Worm (Caenorhabditis elegans) whole organism, late embryonic: Measurements from ENCODE around the gene nhr-94.
"Not testable (repeated sequence)": the region's sequence is repeated elsewhere in the genome, so short reads cannot be mapped to it uniquely, and the experiment has no call there.

Experiments
- C38D4.7 ChIP-seq: fragments of 200-800 bp; sonication (Bioruptor generic); optimal IDR thresholded peaks from 2 replicates; lab custom pipeline; 2018; ENCODE audit warnings: mild to moderate bottlenecking, missing genetic modification characterization, moderate library complexity, missing compliant biosample characterization
- F13H6.1 ChIP-seq: sonication (generic microtip); optimal IDR thresholded peaks from 2 replicates; lab custom pipeline; 2016; ENCODE audit warnings: missing genetic modification characterization, missing compliant biosample characterization
- K02D7.2 ChIP-seq: sonication (generic microtip); optimal IDR thresholded peaks from 2 replicates; lab custom pipeline; 2017; ENCODE audit warnings: mild to moderate bottlenecking, missing genetic modification characterization, missing compliant biosample characterization
- T23F11.4 ChIP-seq: fragments of 200-800 bp; sonication (Bioruptor generic); optimal IDR thresholded peaks from 2 replicates; lab custom pipeline; 2018; ENCODE audit warnings: mild to moderate bottlenecking, missing genetic modification characterization, missing compliant biosample characterization
- Y22D7AL.16 ChIP-seq: sonication (generic microtip); optimal IDR thresholded peaks from 2 replicates; lab custom pipeline; 2016; ENCODE audit warnings: missing genetic modification characterization, missing compliant biosample characterization
- ama-1 ChIP-seq: fragments of 150-350 bp; optimal IDR thresholded peaks from 2 replicates; lab custom pipeline; 2014
- ceh-14 ChIP-seq: sonication (generic microtip); optimal IDR thresholded peaks from 2 replicates; lab custom pipeline; 2016; ENCODE audit warnings: missing genotype, missing genetic modification characterization, missing compliant biosample characterization
- ceh-18 ChIP-seq: sonication (generic microtip); optimal IDR thresholded peaks from 2 replicates; lab custom pipeline; 2016; ENCODE audit warnings: missing genetic modification characterization, missing compliant biosample characterization
- ceh-22 ChIP-seq: sonication (generic microtip); optimal IDR thresholded peaks from 2 replicates; lab custom pipeline; 2017; ENCODE audit warnings: missing biosample characterization, missing genetic modification characterization
- ceh-30 ChIP-seq: fragments of 150-350 bp; optimal IDR thresholded peaks from 2 replicates; lab custom pipeline; 2014; ENCODE audit warnings: missing biosample characterization, missing genetic modification characterization
- ceh-34 ChIP-seq: sonication (generic microtip); optimal IDR thresholded peaks from 2 replicates; lab custom pipeline; 2016; ENCODE audit warnings: mild to moderate bottlenecking, missing genetic modification characterization, missing compliant biosample characterization
- ceh-48 ChIP-seq: sonication (generic microtip); optimal IDR thresholded peaks from 2 replicates; lab custom pipeline; 2016; ENCODE audit warnings: missing genetic modification characterization, inconsistent platforms, missing compliant biosample characterization
- ceh-9 ChIP-seq: sonication (generic microtip); optimal IDR thresholded peaks from 2 replicates; lab custom pipeline; 2016; ENCODE audit warnings: mild to moderate bottlenecking, missing genetic modification characterization, inconsistent platforms, missing compliant biosample characterization
- dmd-4 ChIP-seq: sonication (generic microtip); optimal IDR thresholded peaks from 2 replicates; lab custom pipeline; 2016; ENCODE audit warnings: borderline replicate concordance, missing genetic modification characterization, missing compliant biosample characterization
- elt-2 ChIP-seq: sonication (generic microtip); optimal IDR thresholded peaks from 2 replicates; lab custom pipeline; 2016; ENCODE audit warnings: missing genetic modification reagents, missing genetic modification characterization, missing compliant biosample characterization
- ets-4 ChIP-seq: sonication (generic microtip); optimal IDR thresholded peaks from 2 replicates; lab custom pipeline; 2016; ENCODE audit warnings: missing genetic modification characterization, missing compliant biosample characterization
- fkh-10 ChIP-seq: fragments of 150-350 bp; optimal IDR thresholded peaks from 2 replicates; lab custom pipeline; 2014; ENCODE audit warnings: missing biosample characterization, missing genetic modification reagents, missing genetic modification characterization
- fkh-6 ChIP-seq: sonication (generic microtip); optimal IDR thresholded peaks from 2 replicates; lab custom pipeline; 2016; ENCODE audit warnings: missing genetic modification characterization, missing compliant biosample characterization
- gmeb-2 ChIP-seq: sonication (generic microtip); optimal IDR thresholded peaks from 2 replicates; lab custom pipeline; 2016; ENCODE audit warnings: missing genetic modification characterization, inconsistent platforms, missing compliant biosample characterization
- hlh-13 ChIP-seq: fragments of 200-800 bp; sonication (Bioruptor generic); optimal IDR thresholded peaks from 2 replicates; lab custom pipeline; 2018; ENCODE audit warnings: mild to moderate bottlenecking, missing genetic modification characterization, missing compliant biosample characterization
- hlh-6 ChIP-seq: sonication (generic microtip); optimal IDR thresholded peaks from 2 replicates; lab custom pipeline; 2016; ENCODE audit warnings: missing genotype, missing genetic modification characterization, missing compliant biosample characterization
- lim-6 ChIP-seq: sonication (generic microtip); optimal IDR thresholded peaks from 2 replicates; lab custom pipeline; 2016; ENCODE audit warnings: missing genetic modification characterization, missing compliant biosample characterization
- mec-3 ChIP-seq: sonication (generic microtip); optimal IDR thresholded peaks from 2 replicates; lab custom pipeline; 2016; ENCODE audit warnings: borderline replicate concordance, missing genetic modification characterization, missing compliant biosample characterization
- npax-4 ChIP-seq: sonication (generic microtip); optimal IDR thresholded peaks from 2 replicates; lab custom pipeline; 2016; ENCODE audit warnings: missing genetic modification characterization, missing compliant biosample characterization
- pag-3 ChIP-seq: sonication (generic microtip); optimal IDR thresholded peaks from 2 replicates; lab custom pipeline; 2016; ENCODE audit warnings: missing compliant biosample characterization, missing genetic modification characterization, borderline replicate concordance
- pqm-1 ChIP-seq: sonication (generic microtip); optimal IDR thresholded peaks from 2 replicates; lab custom pipeline; 2016; ENCODE audit warnings: missing genetic modification characterization, missing compliant biosample characterization
- ref-2 ChIP-seq: sonication (generic microtip); optimal IDR thresholded peaks from 2 replicates; lab custom pipeline; 2016; ENCODE audit warnings: missing genetic modification characterization, missing compliant biosample characterization
- rnt-1 ChIP-seq: sonication (generic microtip); optimal IDR thresholded peaks from 2 replicates; lab custom pipeline; 2016; ENCODE audit warnings: missing genetic modification characterization, missing compliant biosample characterization
- sox-2 ChIP-seq: fragments of 200-800 bp; sonication (Bioruptor generic); IDR thresholded peaks from 2 replicates; pipeline ENCODE4 v1.3.6; 2022; ENCODE audit warnings: missing genetic modification reagents, missing genetic modification characterization, missing compliant biosample characterization
- tbx-2 ChIP-seq: sonication (generic microtip); optimal IDR thresholded peaks from 2 replicates; lab custom pipeline; 2016; ENCODE audit warnings: missing genetic modification characterization, missing compliant biosample characterization
- ttx-3 ChIP-seq: sonication (generic microtip); optimal IDR thresholded peaks from 2 replicates; lab custom pipeline; 2016; ENCODE audit warnings: missing genetic modification reagents, missing genetic modification characterization, missing compliant biosample characterization
- unc-42 ChIP-seq: sonication (generic microtip); optimal IDR thresholded peaks from 2 replicates; lab custom pipeline; 2016; ENCODE audit warnings: missing genotype, missing genetic modification characterization, missing compliant biosample characterization
- unc-55 ChIP-seq: sonication (generic microtip); optimal IDR thresholded peaks from 2 replicates; lab custom pipeline; 2017; ENCODE audit warnings: missing biosample characterization, missing genetic modification reagents, missing genetic modification characterization

The nhr-94 gene

ce11 chrV:7703536-7703935, 17.4 kb upstream of the nhr-94 start, which contains the start of gene srsx-40:
Gene srsx-40 (minus strand): TSS chrV:7703636.
- TF ChIP-seq lim-6 (tag; lab: Kevin White, UChicago); fkh-10 (GFP tag; lab: Kevin White, UChicago); sox-2 (GFP tag; lab: Robert Waterston, UW): not testable (repeated sequence)

ce11 chrV:7696842-7697241, 10.7 kb upstream of the nhr-94 start, which contains the start of gene ZK105.3:
Gene ZK105.3 (plus strand): TSS chrV:7697142.
- no peak for TF ChIP-seq ceh-48 (tag; lab: Kevin White, UChicago)
- no peak for TF ChIP-seq K02D7.2
- no peak for TF ChIP-seq unc-42
- TF ChIP-seq ref-2, result no peak
- no peak for TF ChIP-seq pag-3 (tag; lab: Kevin White, UChicago)
- TF ChIP-seq F13H6.1, result no peak
- no peak for TF ChIP-seq ceh-30
- TF ChIP-seq ceh-9 (tag; lab: Kevin White, UChicago), result no peak
- TF ChIP-seq ceh-22 (tag; lab: Kevin White, UChicago), result no peak
- TF ChIP-seq npax-4 (tag; lab: Kevin White, UChicago), result no peak
- no peak for TF ChIP-seq mec-3
- TF ChIP-seq ttx-3 (tag; lab: Kevin White, UChicago), result no peak

- TF ChIP-seq T23F11.4 (GFP tag; lab: Kevin White, UChicago) (no peak), hlh-6 (tag; lab: Kevin White, UChicago) (no peak), tbx-2 (no peak), pqm-1 (tag; lab: Kevin White, UChicago) (no peak)
Measured at ce11 chrV:7693394-7693793, 7.3 kb upstream of the nhr-94 start, which contains the start of gene C12D5.10. Gene C12D5.10 (minus strand): TSS chrV:7693494.

ce11 chrV:7690637-7691036, 4.5 kb upstream of the nhr-94 start:
- TF ChIP-seq C38D4.7 (GFP tag; lab: Kevin White, UChicago), result no peak

ce11 chrV:7689888-7690287, 3.8 kb upstream of the nhr-94 start, which contains the start of gene C12D5.9:
Gene C12D5.9 (minus strand): TSS chrV:7689988.
- TF ChIP-seq ceh-9 (tag; lab: Kevin White, UChicago) (no peak), ets-4 (tag; lab: Kevin White, UChicago) (no peak), Y22D7AL.16 (no peak), K02D7.2 (no peak)

- TF ChIP-seq ama-1 (lab: Kevin White, UChicago) (no peak), hlh-6 (tag; lab: Kevin White, UChicago) (no peak), dmd-4 (tag; lab: Kevin White, UChicago) (no peak), gmeb-2 (tag; lab: Kevin White, UChicago) (no peak), hlh-13 (GFP tag; lab: Kevin White, UChicago) (no peak), ceh-34 (no peak), ceh-14 (tag; lab: Kevin White, UChicago) (no peak), unc-55 (GFP tag; lab: Kevin White, UChicago) (no peak), fkh-6 (tag; lab: Kevin White, UChicago) (no peak), ref-2 (no peak), rnt-1 (tag; lab: Kevin White, UChicago) (no peak), ceh-18 (tag; lab: Kevin White, UChicago) (no peak), pqm-1 (tag; lab: Kevin White, UChicago) (no peak), elt-2 (no peak), T23F11.4 (GFP tag; lab: Kevin White, UChicago) (no peak)
- TF ChIP-seq, all 69 proteins: peak for 0
Measured at ce11 chrV:7683907-7684655, 2.1 kb downstream of the nhr-94 start, which contains the start of gene sre-11. Gene sre-11 (minus strand): TSS chrV:7683957.
